Worm (Caenorhabditis elegans) whole organism, L2 larva: ENCODE results near the gene sas-1.

Source experiments
- F13H6.1 ChIP-seq: sonication (generic microtip); optimal IDR thresholded peaks from 2 replicates; lab custom pipeline; 2016; ENCODE audit warnings: missing genetic modification characterization, missing compliant biosample characterization
- ceh-82 ChIP-seq: fragments of 150-350 bp; optimal IDR thresholded peaks from 2 replicates; lab custom pipeline; 2014; ENCODE audit warnings: missing biosample characterization, missing genetic modification characterization
- elt-1 ChIP-seq: fragments of 150-350 bp; optimal IDR thresholded peaks from 2 replicates; lab custom pipeline; 2014; ENCODE audit warnings: missing biosample characterization, missing genetic modification characterization
- fos-1 ChIP-seq: fragments of 150-350 bp; optimal IDR thresholded peaks from 2 replicates; lab custom pipeline; 2014; ENCODE audit warnings: missing biosample characterization, missing genetic modification characterization
- nhr-12 ChIP-seq: fragments of 150-350 bp; optimal IDR thresholded peaks from 2 replicates; lab custom pipeline; 2014; ENCODE audit warnings: missing biosample characterization, missing genetic modification characterization
- nhr-237 ChIP-seq: fragments of 150-350 bp; optimal IDR thresholded peaks from 2 replicates; lab custom pipeline; 2014; ENCODE audit warnings: missing biosample characterization, missing genetic modification characterization

ce11 chrIII:12686457-12687250, 12.6 kb upstream of the sas-1 start:
- TF ChIP-seq ceh-82 (tag; lab: Kevin White, UChicago) (no peak), fos-1 (tag; lab: Kevin White, UChicago) (no peak), nhr-12 (tag; lab: Kevin White, UChicago) (no peak), nhr-237 (tag; lab: Kevin White, UChicago) (no peak), F13H6.1 (tag; lab: Kevin White, UChicago) (no peak), elt-1 (tag; lab: Kevin White, UChicago) (no peak)
